Fruit fly (Drosophila melanogaster): ENCODE results near the gene ush.
A peak's percentile ranks its signal among the peaks of the same experiment; 100 is the strongest.

Gene ush

DNA sequence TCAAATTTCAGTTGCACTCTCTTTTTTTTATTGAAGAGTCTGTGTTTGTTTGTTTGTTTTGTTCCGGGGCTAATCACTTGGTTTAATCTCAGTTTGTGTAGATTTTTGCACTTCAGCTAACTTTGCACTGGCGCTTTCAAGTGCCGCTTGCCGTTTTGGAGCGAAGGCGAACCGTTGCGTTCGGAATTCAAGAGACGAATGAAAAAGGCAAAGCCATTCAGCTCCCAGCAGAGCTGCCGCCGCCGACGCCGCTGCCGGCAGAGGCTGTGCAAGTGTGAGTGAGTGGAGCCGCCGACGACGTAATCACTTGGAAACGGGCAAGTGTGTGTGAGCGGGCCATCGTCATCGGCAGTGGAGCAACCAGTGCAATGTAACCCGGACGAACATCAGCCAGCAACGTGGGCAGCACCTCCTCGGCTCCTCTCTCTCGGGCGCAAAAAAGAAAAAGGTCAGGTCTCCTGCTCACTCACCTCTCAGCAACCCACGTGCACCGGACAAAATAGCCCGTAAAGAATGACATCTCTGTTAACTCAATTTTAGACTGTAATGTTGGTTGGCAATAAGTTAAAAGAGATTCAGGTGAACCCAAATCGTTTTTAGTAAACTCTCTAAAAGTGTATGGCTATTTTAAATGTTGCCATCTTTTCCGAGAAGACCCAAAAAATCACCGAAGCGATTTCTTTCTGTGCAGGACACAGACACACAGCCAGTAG, 3.6 kb downstream of the ush start, which contains the start of gene cbt:
TSS of gene cbt (minus strand) at position 206 of the 713 bp plus-strand sequence.
- peak; percentile 98 for TF ChIP-seq noc (tag; optimal IDR thresholded peaks at IDR 0.05)

DNA sequence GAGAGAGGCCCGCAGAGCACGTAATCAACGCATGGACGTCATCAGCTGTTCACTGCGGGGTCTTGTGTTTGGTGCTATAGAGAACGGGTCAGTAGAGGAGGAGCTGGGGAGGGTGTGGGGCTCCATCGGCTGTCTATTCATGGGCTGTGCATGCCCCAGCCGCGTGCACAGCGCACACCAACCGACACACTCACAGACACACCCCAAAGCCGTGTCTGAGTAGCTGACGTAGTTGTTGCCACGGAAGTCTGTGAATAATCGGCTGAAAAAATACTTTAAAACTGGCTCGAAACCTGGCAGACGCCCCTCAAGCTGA, 4.1 kb downstream of the ush start:
- no peak for TF ChIP-seq noc (tag; optimal IDR thresholded peaks at IDR 0.05)

DNA sequence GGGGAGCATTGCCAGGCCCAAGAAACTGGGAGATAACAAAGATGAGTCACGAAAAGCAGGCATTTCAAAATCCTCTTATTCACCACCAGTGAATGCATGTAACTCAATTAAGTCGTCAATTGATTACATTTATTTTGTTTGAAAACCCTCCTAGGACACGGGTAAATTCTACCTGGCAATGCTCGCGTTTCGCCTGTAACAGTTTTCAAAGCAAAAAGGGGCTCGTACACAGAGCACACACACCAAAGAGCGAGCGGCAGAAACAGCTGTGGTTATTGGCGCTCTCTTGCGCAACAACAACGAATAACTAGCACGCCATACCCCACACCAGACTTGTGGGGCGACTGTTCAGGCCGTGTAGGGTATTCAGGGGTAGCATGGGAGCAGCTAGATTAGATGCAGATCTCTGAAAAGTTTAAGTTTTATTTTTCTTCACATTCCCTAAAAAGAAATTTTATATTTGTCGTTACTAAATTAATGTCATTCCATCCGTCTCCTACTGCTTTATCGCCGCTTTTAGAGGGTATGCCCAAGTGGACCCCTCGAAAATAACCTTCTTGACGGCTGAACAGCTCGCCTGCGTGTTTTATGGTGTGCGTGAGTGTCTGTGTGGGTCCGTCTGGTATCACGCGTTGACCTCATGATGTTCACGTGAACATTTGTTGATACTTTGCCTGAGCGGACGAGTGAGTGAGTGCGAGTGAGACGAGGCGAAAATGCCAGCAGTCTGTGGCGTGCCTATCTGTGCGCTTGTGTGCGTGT, 4.8 kb downstream of the ush start:
- TF ChIP-seq noc (tag; optimal IDR thresholded peaks at IDR 0.05) = peak; percentile 100

DNA sequence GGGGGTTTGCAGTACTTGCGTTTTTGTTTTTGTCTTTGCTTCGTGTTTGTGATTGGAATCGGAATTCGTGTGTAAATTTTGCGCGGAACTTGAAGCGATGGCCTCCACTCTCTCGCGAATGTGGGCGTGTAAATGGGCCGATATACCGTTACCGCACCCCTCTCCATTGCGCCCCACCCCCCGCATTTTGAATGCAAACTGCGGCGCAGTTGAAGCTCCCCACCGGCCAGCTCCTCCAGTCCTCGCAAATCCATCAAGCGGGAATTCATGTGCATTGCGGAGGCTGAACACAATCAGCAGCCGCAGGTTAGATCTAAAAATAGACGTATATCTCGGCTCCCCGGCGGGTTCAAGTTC, 5.4 kb downstream of the ush start:
- TF ChIP-seq noc (tag; optimal IDR thresholded peaks at IDR 0.05) = no peak

DNA sequence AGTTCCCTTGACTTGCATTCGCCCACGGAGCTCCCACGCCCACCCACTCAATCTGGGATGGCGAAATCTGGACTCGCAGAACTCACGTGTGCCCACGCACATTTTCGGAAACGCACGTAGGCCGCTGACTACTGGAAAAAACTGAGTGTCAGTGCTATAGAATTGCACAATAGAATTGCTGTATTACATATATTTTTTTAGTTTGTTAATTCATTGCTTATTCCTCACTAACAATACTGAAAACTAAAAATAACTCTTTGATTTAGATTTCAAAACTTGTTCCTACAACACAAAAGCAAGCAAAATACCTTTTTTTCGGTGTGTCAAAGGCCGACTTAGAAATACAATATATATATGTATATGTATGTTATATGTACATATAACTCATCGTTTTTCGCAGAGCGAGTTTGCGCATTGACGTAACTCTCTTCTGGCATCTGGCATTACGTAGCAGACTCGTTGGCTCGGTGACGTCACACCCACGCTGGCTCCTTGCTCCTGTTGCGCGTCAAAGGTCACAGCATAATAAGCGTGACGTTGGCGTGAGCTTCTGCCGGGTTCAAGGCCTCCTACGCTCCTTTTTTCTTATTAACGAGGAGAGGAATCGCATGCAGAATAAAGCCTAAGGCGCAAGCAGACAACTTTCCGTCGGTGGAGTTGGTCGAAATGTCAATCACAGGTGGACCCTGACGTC, 5.9 kb downstream of the ush start:
- TF ChIP-seq noc (tag; optimal IDR thresholded peaks at IDR 0.05) = peak; percentile 72

DNA sequence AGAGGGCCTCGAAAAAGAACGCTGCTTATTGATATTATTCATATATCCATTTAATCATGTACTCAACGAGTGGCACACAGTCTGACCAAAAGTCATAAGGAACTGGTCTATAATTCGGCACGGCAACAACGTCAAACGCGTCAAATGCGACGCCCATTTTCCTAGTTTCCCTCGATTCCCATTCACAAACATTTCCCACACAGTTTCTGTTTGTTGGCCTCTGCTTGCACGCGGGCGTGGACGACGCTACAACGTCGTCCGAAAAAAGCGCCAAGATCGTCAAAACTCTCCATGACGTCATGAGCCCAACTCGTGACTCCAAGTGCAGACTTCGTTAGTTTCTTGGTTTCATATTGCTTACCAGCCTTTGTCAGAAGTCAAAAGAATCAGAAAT, 6.4 kb downstream of the ush start:
- TF ChIP-seq noc (tag; optimal IDR thresholded peaks at IDR 0.05) = no peak

DNA sequence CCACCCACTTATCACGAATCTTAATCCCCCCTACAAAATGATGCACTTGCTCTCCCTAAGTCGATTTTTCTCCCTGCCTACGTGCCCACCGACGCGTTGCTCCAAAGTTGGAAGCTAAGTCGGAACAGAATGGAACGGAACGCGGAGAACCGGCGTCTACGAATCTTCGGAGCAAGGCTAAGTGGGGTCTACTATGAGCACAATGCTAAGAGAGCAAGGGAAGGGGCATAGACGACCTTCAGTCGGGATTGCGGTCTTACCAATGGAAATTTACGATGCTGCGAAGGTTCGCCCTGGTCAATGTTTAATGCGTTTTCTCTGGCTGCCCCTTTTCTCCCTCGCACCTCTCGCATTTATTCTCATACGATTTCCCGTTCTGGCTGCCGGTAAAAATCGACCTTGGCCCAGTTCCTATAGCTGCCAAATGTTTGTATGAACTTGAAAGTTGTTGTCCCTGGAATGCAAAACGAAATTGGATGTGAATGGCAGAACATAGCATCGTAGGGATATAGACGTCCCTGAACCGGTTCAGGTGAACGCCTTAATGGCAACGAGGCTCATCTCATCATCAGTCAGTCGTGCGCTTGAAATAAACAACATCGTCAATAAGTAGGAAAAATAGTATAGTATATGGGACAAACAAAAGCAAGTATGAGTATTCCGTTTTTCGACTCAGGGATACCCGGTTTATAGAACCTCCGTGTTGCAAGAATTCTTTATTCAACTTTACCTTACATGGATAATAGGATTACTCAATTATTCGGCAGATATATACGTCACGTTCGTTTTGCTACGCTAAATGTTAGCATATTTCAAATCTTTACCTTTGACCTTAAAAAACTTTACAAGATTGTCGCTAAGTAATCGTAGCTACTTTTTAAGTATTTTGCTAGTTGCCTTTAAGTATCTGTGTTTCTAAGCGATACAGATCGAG, 7.6 kb downstream of the ush start:
- TF ChIP-seq noc (tag; optimal IDR thresholded peaks at IDR 0.05) = no peak

DNA sequence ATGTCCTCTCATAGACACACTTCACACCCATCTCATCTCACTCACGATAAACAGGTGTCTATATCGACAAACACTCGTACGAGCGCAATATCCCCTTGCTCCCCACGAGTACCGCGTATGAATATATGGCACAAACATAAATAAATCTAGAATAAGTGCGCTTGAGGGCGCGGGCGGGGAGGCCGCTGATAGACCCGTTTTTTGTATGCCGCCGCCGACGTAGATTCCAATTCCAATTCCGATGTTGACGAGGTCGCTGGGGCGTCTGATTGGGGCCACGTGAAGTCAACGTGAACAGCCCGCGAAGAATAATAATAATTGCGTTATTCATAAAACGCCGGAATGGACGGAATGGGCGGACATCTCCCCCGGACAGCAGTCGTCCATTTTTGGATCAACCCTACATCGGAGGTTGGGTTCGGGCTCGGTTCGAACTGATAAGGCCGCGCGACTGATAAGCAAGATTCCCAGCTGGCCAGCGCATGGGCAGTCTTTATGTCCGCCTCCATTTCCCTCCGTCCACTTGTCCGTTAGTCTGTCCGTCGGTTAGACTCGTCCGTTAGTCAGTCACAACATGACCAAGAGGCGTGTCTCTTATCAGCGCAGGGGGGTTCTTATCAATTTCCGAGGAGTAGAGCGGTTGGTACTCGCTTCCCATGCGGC, 8.4 kb downstream of the ush start:
- TF ChIP-seq noc (tag; optimal IDR thresholded peaks at IDR 0.05) = peak; percentile 83

DNA sequence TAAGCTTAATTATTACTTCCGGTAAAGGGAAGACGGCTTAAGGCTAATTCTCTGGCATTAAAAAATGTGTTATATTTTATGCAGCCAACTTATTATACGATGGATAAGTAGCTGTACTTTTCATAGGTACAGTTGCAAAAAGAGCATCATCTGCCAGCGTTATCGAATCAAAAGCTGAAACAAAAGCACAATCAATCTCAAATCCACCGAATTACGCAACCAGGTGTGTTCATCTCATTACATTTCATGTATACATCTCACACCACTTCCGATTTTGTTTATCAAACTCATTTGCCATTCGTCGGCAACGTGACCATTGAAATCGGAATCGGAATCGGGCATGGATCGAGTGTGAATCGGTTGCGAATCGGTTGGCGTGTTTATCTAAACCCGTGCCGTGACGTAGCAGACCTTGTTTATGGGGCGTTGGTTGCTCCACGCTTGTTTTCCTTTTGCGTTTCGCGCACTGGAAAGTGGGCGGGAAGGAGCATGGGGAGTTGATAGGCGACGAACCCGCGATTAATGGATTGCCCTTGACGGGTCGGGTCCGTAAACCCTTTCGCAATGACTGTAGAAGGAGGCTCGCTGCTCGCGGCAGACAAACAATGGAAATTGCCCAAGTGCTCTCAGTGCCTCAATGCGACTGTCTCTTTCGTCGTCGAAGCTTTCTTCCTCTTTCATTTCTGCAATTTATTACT, 9.3 kb downstream of the ush start:
- no peak for TF ChIP-seq noc (tag; optimal IDR thresholded peaks at IDR 0.05)

DNA sequence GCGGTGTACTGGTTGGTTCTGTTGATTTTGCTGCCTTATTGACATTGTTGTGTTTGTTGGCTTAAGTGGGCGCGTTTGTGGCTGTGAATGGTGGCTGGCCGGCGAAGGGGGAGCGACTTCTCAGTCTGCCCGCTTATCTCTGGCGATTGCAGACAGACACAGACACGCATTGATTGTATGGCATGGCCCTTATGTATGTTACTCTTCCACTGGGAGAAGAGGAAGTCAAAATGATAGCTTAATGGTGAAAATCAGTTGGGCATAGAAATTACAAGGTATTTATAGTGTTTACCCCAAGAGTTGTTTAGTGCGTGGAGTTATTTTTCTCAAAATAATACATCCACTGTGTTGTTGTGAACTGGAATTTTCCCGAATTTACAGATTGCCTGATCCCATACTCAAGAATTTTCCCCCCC, 9.8 kb downstream of the ush start:
- TF ChIP-seq noc (tag; optimal IDR thresholded peaks at IDR 0.05) = peak; percentile 81

DNA sequence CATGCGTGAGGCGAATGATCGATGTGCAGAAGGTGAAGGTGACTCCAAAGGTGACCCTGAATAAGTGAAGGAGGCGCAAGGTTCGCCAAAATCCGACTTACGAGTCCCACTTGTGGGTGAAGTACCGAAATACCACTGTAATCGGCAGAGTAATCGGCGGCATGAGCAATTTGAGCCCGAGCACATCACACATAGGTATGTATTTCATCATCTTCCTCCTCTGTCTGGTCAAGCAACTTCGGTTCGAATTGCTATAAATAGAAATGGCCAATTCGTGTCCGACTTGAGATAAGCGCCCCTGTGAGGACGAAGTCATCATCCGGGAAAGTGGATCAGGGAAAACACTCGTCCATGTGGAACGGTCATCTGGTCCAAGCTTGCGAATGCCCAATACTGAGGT, 11.2 kb downstream of the ush start:
- TF ChIP-seq noc (tag; optimal IDR thresholded peaks at IDR 0.05) = no peak

DNA sequence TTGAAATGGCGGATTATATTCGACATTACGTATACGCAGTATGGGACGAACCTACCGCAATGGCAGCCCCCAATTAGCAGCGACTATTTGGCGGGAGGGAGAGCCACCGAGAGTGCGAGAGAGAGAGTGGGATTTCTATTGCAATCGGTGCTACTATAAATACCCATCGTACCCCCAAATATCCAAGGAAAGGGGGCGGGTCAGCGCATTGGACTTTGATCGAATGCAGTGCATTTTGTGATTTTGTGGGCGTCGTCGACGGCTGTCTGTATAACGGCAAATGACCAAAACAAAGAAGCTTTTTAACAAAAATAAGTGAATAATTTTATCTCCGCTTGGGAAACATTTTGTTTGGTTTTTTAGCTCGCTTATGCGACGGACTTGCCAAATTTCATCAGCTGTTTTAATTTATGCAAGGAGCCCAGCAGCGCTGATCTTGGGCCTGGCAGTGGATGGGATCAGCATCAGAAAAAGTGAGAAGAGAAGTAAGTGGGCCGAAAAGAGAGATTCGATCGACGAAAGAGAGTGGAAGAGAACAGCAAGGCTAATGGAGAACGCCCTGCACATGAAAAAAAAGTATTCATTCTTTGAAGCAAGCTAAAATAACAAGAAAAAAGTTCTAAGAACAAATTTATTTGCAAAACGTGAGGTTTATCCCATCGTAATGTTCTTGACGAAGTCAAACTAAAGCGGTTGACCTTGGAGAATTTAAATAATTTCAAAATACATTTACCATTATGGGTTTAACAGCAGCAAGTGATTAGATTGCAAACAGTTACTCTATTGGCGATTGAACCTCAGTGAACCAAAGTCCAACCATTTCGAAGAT, 11.9 kb downstream of the ush start:
- no peak for TF ChIP-seq noc (tag; optimal IDR thresholded peaks at IDR 0.05)

DNA sequence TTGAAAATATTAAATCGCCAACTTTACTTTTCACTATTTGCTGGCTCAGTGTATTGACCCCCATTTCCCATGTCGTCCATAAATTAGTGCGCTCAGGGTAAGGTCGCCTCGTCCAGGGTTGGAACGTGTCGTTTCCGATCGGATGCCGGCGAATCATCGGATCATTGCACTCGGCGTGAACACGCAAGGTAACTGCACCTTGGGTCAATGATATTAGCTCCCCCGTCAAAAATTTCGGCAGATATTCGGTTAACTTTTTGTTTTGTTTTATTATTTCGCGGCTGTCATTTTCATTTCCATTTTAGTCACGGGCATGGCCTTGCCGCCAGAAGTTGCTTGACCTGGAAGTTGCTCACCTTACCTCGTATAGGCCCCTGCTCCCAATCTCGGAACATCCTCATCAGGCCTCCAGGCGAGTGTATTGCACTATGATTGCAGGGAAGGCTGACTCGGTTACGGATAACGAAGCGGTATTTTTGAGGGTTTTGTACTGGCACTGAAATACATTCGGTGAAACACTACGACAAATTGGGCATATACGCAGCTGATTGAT, 12.6 kb downstream of the ush start:
- TF ChIP-seq noc (tag; optimal IDR thresholded peaks at IDR 0.05) = no peak
